Worm (Caenorhabditis elegans) whole organism, late embryonic: Measurements from ENCODE around the gene clu-1.

Experiments
- Y22D7AL.16 ChIP-seq: sonication (generic microtip); optimal IDR thresholded peaks from 2 replicates; lab custom pipeline; 2016; ENCODE audit warnings: missing genetic modification characterization, missing compliant biosample characterization
- ama-1 ChIP-seq: fragments of 150-350 bp; optimal IDR thresholded peaks from 2 replicates; lab custom pipeline; 2014
- ceh-22 ChIP-seq: sonication (generic microtip); optimal IDR thresholded peaks from 2 replicates; lab custom pipeline; 2017; ENCODE audit warnings: missing biosample characterization, missing genetic modification characterization
- ceh-24 ChIP-seq: sonication (generic microtip); optimal IDR thresholded peaks from 2 replicates; lab custom pipeline; 2016; ENCODE audit warnings: mild to moderate bottlenecking, missing genetic modification characterization, missing compliant biosample characterization
- ceh-30 ChIP-seq: fragments of 150-350 bp; optimal IDR thresholded peaks from 2 replicates; lab custom pipeline; 2014; ENCODE audit warnings: missing biosample characterization, missing genetic modification characterization
- eyg-1 ChIP-seq: sonication (generic microtip); optimal IDR thresholded peaks from 2 replicates; lab custom pipeline; 2016; ENCODE audit warnings: missing genotype, missing genetic modification characterization, missing compliant biosample characterization
- fkh-10 ChIP-seq: fragments of 150-350 bp; optimal IDR thresholded peaks from 2 replicates; lab custom pipeline; 2014; ENCODE audit warnings: missing biosample characterization, missing genetic modification reagents, missing genetic modification characterization
- lim-6 ChIP-seq: sonication (generic microtip); optimal IDR thresholded peaks from 2 replicates; lab custom pipeline; 2016; ENCODE audit warnings: missing genetic modification characterization, missing compliant biosample characterization
- pag-3 ChIP-seq: sonication (generic microtip); optimal IDR thresholded peaks from 2 replicates; lab custom pipeline; 2016; ENCODE audit warnings: missing compliant biosample characterization, missing genetic modification characterization, borderline replicate concordance
- rnt-1 ChIP-seq: sonication (generic microtip); optimal IDR thresholded peaks from 2 replicates; lab custom pipeline; 2016; ENCODE audit warnings: missing genetic modification characterization, missing compliant biosample characterization
- ttx-3 ChIP-seq: sonication (generic microtip); optimal IDR thresholded peaks from 2 replicates; lab custom pipeline; 2016; ENCODE audit warnings: missing genetic modification reagents, missing genetic modification characterization, missing compliant biosample characterization
- unc-86 ChIP-seq: sonication (generic microtip); optimal IDR thresholded peaks from 2 replicates; lab custom pipeline; 2016; ENCODE audit warnings: missing genetic modification characterization, missing compliant biosample characterization

DNA sequence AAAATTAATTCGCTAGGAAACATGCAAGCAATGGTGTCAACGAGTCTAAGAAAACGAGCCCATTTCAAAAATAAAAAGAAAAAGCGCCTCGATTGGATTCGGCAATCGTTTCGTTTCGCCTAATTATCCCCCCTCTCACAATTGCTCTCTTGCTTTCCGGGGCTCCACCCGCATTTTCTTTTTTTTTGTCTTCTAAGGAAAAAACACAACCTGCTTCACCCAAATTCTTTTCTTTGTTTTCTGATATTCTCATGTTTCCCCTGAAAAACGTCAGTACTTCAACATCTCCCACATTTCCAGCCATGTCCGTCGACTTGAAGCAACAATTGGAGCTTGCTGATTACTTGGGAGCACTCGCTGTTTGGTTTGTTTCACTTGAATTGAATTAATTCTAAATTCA lies 32.8 kb downstream of the clu-1 start, which contains the start of gene nlp-36:
- TF ChIP-seq ceh-30 (tag; lab: Kevin White, UChicago) (no peak), lim-6 (tag; lab: Kevin White, UChicago) (no peak), ama-1 (lab: Kevin White, UChicago) (no peak), fkh-10 (GFP tag; lab: Kevin White, UChicago) (no peak), ceh-22 (tag; lab: Kevin White, UChicago) (no peak), ceh-24 (tag; lab: Kevin White, UChicago) (no peak), ttx-3 (no peak), Y22D7AL.16 (tag; lab: Kevin White, UChicago) (no peak), unc-86 (no peak), rnt-1 (no peak), pag-3 (tag; lab: Kevin White, UChicago) (no peak), eyg-1 (no peak)
